Fruit fly (Drosophila melanogaster) whole organism, larva: ENCODE data around the gene Ube4A.

Experiments used
- noc ChIP-seq: fragments of 200-800 bp; sonication (Bioruptor generic); optimal IDR thresholded peaks from 3 replicates; lab custom pipeline; 2019; ENCODE audit warnings: missing biosample characterization, mild to moderate bottlenecking, missing genetic modification characterization, moderate library complexity

Gene Ube4A

DNA sequence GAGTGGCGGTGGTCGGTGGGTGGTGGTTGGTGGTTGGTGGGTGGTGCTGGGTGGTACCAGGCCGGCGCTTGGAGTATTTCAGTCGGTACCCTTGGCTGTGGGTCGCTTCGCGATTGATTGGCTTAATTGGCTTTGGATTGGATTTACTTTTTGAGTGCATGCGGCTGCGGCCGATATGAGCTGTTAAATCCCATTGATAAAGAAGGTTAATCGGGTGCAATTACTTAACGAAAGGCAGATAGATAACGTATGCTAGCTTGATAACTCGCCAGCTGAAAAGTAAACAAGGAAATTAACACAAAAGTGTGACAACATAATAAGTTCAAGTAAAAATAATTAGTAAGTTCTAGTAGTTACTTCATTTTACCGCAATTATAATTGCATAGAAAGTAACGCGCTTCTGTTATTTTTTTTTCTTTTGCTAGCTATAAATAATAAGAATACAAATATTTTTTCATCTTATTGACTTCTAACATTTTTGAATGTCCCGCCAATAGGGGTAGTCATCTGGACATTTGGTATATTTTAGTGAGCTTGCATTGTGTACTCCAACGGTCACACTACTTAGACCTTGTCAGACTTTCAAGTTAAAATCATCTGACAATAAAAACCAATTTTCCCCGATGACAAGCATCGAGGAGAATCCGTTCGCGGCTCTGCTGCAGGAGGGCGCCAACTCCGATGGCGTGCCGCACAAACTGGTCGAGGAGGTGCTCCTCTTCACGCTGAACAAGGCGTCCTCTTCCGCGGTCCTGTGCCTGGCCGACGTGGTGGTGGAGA, at the start of gene Ube4A, which contains the start of gene CG31636:
TSS of gene Ube4A (plus strand) at position 549 of the 780 bp plus-strand sequence.
TSS of gene CG31636 (minus strand) at position 184 of the 780 bp plus-strand sequence.
- TF ChIP-seq noc = no peak

DNA sequence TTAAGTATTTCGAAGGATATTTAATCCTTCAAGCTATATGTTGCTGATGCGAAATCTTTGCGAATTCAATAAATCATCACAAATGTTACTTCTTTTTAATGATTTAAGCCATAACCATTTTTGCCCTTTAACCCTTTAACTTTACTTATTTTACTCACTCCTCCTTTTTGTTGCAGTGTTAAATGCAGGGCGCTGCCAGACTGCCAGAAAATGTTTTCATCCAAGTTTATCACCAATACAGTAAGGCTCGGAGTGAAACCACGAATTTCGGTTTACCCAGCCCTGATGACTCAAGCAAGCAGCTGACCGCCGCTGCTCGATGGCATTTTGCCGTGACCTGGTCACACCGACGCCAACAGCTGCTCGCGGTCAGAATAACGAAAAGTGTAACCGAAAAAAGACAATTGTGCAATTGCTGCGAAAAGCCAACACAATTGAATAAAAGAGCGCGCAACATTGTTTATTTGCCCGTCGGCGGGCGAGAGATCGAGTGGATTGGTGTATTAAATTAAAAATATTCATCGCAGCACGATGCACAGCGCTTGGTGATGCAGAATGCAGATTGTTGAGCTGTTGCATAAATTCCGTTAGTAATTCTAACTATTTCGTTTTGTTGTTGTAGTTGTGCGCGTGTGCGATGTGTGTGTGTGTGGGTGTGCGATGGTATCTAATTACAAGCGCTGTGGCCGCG, 47.5 kb upstream of the Ube4A start, which contains the start of gene CG11050:
TSS of gene CG11050 (plus strand) at position 329 of the 691 bp plus-strand sequence.
- peak; percentile 16 for TF ChIP-seq noc

DNA sequence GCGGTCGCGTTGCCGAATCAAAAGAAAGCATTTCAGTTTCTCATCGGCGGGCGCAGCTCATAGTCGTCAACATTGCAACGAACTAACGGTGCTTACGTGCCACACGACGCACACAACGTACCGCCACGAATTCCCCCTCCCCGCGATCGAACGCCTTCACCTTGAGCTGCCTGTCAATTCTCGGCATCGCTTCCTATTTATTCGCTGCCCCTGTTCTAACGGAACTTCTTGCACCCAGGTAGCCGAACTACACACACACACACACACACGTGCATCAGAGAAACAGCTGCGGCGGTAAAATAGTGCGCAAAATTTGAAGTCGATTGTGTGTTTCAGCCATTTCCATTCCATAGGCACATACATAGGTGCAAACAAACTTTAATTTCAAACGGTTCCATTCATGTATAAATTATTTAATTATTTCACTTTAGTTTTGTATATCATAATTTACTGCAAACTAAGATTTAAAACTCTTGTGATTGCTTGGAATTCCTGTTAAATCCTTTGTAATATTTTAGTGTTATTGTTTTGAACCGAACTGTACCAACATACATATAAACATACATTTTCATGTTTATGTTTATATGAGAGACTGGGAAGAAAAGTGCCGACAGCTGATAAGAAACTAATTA, 46.8 kb upstream of the Ube4A start:
- no peak for TF ChIP-seq noc

DNA sequence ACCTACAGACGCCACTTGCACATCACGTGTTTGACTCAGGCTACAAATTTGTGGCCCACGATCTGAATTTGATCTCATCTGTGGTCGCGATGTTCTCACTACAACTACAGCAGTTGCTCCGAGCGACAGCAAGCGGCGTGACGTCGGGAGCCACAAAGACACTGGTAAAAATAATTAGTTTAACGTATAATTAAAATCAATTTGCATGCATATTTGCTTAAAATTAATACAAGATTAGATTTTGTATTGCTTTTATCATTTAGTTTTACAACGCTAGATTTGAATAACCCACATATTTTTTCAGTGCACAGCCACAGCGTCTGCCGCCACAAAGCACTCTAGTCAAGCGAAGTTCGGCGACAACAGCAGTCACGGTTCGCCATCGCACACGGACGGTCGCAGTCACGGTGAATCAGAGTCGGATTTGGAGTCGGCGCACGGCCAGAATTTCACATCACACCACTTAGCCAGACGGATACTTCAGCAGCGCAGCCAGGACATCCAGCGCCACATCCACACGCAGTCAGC, 45.8 kb upstream of the Ube4A start:
- TF ChIP-seq noc = peak; percentile 100

DNA sequence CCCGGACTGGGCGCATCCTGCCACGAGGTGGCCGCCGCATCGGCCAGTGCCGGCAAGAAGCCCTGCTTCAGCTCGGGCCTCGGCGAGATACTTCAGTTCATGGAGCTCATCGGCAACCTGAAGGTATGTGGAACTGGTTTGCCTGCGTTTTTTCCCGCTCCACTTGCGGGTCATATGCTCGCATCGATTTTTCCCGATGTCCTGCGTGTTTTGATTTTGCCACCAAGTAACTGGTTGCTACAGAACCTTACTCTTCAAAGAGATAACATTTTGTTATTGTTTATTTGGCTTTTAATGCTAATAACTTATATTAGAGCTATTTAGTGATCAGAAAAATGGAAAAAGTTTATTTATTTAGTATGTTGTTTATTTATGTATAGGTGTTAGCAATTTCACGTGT, 45.2 kb upstream of the Ube4A start:
- TF ChIP-seq noc = no peak

DNA sequence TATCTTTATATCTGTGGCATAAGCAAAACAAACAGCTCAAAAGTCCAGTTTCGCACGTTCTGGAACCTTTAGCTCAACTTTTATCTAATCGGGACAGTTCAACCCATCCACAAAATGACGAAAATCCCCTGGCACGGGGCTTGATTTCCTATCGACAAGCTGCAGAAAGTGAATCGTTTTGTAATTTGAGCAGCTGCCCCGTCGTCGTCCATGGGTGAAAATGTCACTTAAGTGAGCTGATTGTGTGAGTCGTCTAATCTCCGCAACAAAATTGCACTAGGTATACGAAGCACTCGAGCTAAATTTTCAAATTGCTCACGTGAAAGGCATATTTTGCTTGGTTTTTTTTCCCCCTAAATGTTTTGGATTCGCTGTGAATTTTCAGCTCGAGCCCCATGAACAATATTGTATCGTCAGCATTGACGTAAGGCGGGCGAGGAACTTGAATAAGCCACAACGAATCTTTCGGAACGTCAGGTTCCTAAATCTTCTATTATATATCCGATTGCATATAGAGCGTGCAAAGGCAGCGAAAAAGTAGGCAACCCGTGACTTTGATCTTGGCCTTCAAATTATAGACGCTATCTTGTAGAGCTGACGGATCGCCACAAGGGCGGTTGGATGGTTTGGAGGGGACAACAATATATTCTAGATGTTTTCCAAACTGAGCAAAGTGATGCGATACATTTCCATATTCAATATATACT, 43.9 kb upstream of the Ube4A start:
- peak; percentile 2 for TF ChIP-seq noc

DNA sequence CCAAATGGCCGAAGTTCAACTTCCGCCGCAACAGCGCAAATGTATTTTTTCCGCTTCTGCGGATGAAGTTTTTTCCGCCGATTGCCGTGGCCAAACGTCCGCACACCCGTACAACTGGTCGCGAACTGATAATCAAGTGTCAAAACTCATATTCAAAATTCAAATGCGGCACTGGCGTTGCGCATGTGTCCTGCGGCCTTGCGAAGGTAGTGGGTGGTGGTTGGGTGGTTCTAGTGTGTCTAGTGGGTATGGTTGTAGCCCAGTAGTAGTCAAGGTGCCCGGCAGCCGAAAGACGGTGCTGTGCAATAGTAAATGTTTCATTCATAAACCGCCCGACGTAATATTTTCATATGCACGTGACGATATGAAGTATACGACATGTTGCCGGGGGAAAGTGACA, 36.7 kb upstream of the Ube4A start, which contains the start of gene DIP-iota:
TSS of gene DIP-iota (minus strand) at position 101 of the 400 bp plus-strand sequence.
- no peak for TF ChIP-seq noc

DNA sequence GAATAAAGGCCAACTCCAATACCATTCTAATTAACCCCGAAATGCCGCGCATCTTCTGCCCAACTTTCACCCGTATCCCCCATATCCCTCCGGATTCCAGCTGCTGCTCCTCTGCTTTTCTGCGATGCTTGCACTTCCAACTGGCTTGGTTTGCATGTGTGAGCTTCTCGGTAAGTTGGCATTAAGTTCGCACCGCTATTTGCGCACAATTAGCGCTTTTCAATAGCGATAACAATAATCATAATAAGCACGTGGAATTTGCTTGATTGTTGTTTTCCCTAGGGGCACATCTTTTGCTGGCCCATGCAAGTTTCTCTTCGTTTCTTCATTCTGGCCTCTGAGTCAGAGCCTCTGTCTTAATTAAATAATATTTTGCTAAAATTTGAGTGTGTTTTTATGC, 36.3 kb upstream of the Ube4A start:
- TF ChIP-seq noc = no peak

DNA sequence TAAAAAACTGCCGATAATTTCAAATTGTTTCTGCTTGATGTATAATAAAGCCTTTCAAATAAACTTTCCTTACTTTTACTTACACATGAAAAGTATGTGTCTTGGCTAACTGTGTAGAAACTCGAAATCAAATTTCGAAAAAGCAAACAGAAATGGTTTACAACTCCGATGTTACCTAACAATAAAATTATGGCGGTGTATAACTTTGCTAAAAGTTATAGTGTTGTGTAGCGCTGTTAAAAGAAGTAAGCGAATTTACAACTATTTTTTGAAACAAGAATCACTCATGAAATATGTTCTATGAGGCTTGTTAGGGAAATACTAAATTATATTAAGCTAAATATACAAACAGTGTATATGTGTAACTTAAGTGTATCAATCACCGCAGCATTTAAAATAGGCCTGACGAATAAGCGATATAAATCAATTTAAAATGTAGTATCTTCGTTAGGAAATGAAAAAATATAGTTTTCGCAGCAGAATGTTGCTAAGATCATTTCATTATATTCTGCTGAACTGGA, 35.6 kb upstream of the Ube4A start, which contains the start of gene CG34345:
TSS of gene CG34345 (plus strand) at position 471 of the 521 bp plus-strand sequence.
- no peak for TF ChIP-seq noc

DNA sequence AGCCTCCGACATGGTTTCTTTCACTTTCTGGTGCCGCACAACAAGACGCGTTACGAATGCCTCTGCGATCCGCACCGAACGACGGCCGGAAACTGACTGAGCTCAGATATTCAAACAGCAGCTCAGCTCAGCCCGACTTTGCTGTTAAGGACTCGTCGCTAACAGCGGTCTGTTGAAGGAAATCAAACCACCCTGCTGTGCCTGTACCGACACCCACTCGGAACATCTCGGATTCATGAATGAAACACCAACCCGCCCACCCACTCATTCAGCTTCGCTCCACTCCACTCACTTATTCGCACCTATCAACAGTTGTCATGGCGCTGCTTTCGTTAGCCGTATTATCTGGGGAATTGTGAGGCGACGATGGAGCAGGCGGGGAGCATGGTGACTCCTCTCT, 26.0 kb upstream of the Ube4A start, which contains the start of gene Oatp26F:
TSS of gene Oatp26F (minus strand) at position 101 of the 400 bp plus-strand sequence.
- TF ChIP-seq noc = no peak

DNA sequence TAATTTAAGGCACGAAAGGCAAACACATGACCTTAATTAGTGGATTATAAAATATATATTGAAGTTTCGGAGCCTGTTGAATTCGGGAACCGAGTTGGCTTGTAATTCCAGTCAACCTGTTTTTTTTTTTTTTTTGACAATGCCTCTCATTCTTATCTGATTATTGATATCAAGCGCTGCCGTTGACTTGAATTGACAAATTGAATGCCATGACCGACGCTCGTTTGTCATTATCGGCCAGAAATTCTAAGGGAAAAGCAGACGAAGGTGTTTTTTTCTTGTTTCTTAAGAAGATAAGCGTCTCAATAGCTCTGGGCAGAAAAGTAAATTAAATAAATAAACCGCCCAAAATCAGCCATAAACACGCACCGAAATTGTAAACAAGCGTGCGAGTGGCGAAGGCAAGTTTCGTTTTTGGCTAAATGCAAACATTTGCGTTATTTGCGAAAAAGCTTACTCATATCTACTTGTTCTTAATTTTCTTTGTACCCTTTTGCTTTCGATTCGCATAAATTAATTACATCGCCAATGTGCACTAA, 15.0 kb upstream of the Ube4A start:
- peak; percentile 33 for TF ChIP-seq noc

DNA sequence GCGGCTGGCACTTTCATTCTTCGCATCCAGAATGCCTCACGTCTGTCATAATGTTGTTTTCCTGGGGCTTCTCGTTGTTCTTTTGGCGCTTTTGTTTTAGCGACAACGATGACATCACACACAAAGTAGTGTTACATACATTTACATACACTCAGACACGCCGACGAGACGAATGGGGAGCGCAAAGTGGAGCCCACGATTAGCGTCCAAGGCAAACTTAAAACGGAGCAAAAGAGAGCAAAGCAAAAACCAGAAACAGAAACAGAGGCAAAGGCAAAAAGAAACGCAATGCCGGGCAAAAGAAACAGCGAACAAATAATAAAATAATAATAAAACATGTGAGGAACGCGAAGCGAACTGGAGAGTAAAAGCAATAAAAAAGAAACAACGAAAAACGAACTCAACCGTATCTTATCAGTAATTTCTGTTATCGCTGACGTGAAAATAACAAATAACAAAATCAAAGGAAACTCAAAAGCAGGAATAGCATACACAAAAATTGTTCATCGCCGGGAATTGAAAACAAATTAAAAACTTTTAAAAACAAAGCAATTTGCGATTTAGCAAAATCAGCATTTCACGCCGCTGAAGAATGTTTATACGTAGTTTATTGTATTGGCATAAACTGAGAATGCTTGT, 13.8 kb upstream of the Ube4A start:
- TF ChIP-seq noc = peak; percentile 33

DNA sequence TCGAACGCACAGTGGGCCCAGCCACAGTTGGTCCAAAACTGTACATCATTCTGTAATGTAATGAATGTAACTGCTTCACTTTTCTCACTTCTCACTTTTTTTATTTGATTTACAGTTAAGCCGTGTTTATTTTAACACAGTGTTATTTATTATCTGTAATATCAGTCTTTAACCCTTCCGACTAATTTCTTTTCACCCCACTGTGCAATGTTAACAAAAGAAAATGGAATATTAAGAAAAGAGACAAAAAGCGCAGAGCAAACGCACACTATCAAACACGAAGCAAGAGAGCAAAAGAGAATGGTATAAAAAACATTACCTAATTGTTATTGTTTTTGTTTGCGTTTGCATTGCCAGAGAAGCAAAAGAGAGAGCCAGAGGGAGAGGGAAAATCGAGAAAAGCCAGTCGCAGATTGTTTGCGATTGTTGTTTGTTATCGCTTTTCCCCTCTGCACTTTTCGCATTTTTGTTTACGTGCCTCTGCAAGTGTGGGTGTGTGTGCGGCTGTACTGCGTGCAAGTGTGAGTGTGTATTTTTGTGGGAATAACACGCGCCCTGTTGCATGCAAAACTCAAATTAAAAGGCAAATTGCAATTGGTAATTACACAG, 11.1 kb upstream of the Ube4A start:
- TF ChIP-seq noc = peak; percentile 92

DNA sequence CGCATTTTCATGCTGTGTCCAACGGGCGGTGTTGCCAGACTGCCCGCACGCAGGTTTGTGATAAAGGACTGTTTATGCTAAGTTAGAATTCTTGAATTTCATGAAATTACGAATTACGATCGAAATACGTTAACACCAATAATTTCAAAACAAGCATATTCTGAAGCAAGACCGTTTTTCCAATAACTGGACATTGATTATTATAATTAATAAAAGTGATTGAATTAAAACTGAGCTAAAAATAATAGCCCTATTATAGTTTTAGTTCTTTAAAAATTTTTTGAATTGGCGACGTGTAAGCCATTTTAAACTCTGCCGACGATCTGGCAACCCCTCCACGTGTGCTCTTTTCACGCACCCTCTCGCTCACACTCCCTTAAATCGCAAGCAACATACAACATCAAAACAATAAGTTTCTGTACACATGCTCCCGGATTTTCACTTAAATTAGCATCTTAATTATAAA, 10.1 kb upstream of the Ube4A start:
- TF ChIP-seq noc = peak; percentile 95
